Fruit fly (Drosophila melanogaster): ENCODE measurements around the gene CG13654.

dm6 chr3R:25219018-25219417 is 19.4 kb downstream of the CG13654 start, which contains the start of gene CG31103:
- no peak for TF ChIP-seq psq (optimal IDR thresholded peaks at IDR 0.05)
- no peak for TF ChIP-seq Myc (optimal IDR thresholded peaks at IDR 0.05)
- TF ChIP-seq h (optimal IDR thresholded peaks at IDR 0.05) = no peak
- no peak for TF ChIP-seq insv (optimal IDR thresholded peaks at IDR 0.05)
- TF ChIP-seq Sin3A (optimal IDR thresholded peaks at IDR 0.05) = no peak

Measured in Kc167 (cell line).